Worm (Caenorhabditis elegans): Measurements from ENCODE around the gene F01E11.3.

DNA sequence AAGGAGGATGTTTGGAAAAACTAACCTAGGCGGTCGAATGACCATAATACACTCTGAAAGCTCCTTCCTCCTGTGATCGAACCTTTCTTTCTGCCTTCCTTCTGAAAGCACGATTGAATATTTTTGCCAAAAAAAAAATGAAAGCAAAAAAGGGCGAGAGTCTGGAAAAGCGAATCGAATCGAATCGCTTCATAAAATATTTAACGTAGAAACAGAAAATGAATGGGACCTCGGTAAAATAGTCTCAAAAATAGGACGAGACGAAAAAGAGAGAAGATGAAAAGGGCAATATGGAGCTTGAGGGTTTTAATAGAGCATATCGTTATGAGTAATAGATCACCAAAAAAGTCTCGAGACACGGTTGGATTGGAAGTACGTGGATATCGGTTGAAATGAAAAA is 10.9 kb upstream of the F01E11.3 start, which contains the start of gene inx-1:
- no peak for TF ChIP-seq flt-1 (GFP tag; IDR thresholded peaks at IDR 0.05)
- TF ChIP-seq klf-2 (GFP tag; conservative IDR thresholded peaks at IDR 0.05), result no peak
- no peak for TF ChIP-seq cog-1 (tag; optimal IDR thresholded peaks at IDR 0.05)
- no peak for TF ChIP-seq ztf-29 (GFP tag; IDR thresholded peaks at IDR 0.05)
- no peak for TF ChIP-seq tab-1 (GFP tag; IDR thresholded peaks at IDR 0.05)
- no peak for TF ChIP-seq med-1 (GFP tag; optimal IDR thresholded peaks at IDR 0.05; ENCODE audit: insufficient read depth)
- no peak for TF ChIP-seq ztf-23 (GFP tag; IDR thresholded peaks at IDR 0.05)
- TF ChIP-seq T22C8.4 (GFP tag; IDR thresholded peaks at IDR 0.05), result no peak
